Fruit fly (Drosophila melanogaster) whole organism, embryonic: ENCODE results near the gene CG10845.

ENCODE experiments used
- Adf1 ChIP-seq: fragments of 200-800 bp; sonication (Bioruptor generic); IDR thresholded peaks from 2 replicates; pipeline ENCODE4 v1.3.6; 2022; ENCODE audit warnings: missing biosample characterization, missing genetic modification characterization
- Asciz ChIP-seq: fragments of 200-800 bp; sonication (Bioruptor generic); optimal IDR thresholded peaks from 2 replicates; lab custom pipeline; 2017; ENCODE audit warnings: missing biosample characterization, mild to moderate bottlenecking, missing genetic modification characterization, missing genetic modification reagents
- Atf6 ChIP-seq: fragments of 200-800 bp; sonication (Bioruptor generic); IDR thresholded peaks from 2 replicates; pipeline ENCODE4 v1.3.6; 2022; ENCODE audit warnings: missing biosample characterization, missing genetic modification characterization
- Blimp-1 ChIP-seq: fragments of 200-800 bp; sonication (Bioruptor generic); optimal IDR thresholded peaks from 3 replicates; lab custom pipeline; 2018; ENCODE audit warnings: missing biosample characterization, missing genetic modification characterization, mild to moderate bottlenecking, moderate library complexity, missing genetic modification reagents
- CG1024 ChIP-seq: fragments of 200-800 bp; sonication (Bioruptor generic); IDR thresholded peaks from 2 replicates; pipeline ENCODE4 v1.3.6; 2022; ENCODE audit warnings: missing biosample characterization, missing genetic modification characterization
- CG11696 ChIP-seq: fragments of 200-800 bp; sonication (Bioruptor generic); IDR thresholded peaks from 2 replicates; pipeline ENCODE4 v1.3.6; 2022; ENCODE audit warnings: missing biosample characterization, missing genetic modification characterization
- CG12219 ChIP-seq: fragments of 200-800 bp; sonication (Bioruptor generic); optimal IDR thresholded peaks from 3 replicates; lab custom pipeline; 2018; ENCODE audit warnings: missing biosample characterization, mild to moderate bottlenecking, missing genetic modification characterization
- CG12391 ChIP-seq: fragments of 200-800 bp; sonication (Bioruptor generic); optimal IDR thresholded peaks from 3 replicates; lab custom pipeline; 2018; ENCODE audit warnings: missing biosample characterization, mild to moderate bottlenecking, missing genetic modification characterization, moderate library complexity
- CG12659 ChIP-seq: fragments of 200-800 bp; sonication (Bioruptor generic); optimal IDR thresholded peaks from 3 replicates; lab custom pipeline; 2017; ENCODE audit warnings: mild to moderate bottlenecking, missing biosample characterization, missing genetic modification reagents, missing genetic modification characterization
- CG12942 ChIP-seq: fragments of 200-800 bp; sonication (Bioruptor generic); optimal IDR thresholded peaks from 3 replicates; lab custom pipeline; 2016; ENCODE audit warnings: missing biosample characterization, missing genetic modification characterization
- CG13424 ChIP-seq: fragments of 200-800 bp; sonication (Bioruptor generic); optimal IDR thresholded peaks from 2 replicates; lab custom pipeline; 2019; ENCODE audit warnings: missing biosample characterization, mild to moderate bottlenecking, missing genetic modification characterization, moderate library complexity
- CG1602 ChIP-seq: fragments of 200-800 bp; sonication (Bioruptor generic); optimal IDR thresholded peaks from 3 replicates; lab custom pipeline; 2016; ENCODE audit warnings: missing biosample characterization, missing genetic modification characterization
- CG2202 ChIP-seq: fragments of 200-800 bp; sonication (Bioruptor generic); optimal IDR thresholded peaks from 2 replicates; lab custom pipeline; 2018; ENCODE audit warnings: missing biosample characterization, mild to moderate bottlenecking, missing genetic modification characterization
- CG2678 ChIP-seq: fragments of 200-800 bp; sonication (Bioruptor generic); optimal IDR thresholded peaks from 3 replicates; lab custom pipeline; 2019; ENCODE audit warnings: missing biosample characterization, mild to moderate bottlenecking, missing genetic modification characterization, moderate library complexity
- CG2712 ChIP-seq: fragments of 200-800 bp; optimal IDR thresholded peaks from 3 replicates; lab custom pipeline; 2019; ENCODE audit warnings: missing biosample characterization, mild to moderate bottlenecking, missing genetic modification characterization, moderate library complexity
- CG30020 ChIP-seq: fragments of 200-800 bp; optimal IDR thresholded peaks from 2 replicates; lab custom pipeline; 2019; ENCODE audit warnings: missing biosample characterization, mild to moderate bottlenecking, missing genetic modification characterization, moderate library complexity
- CG31365 ChIP-seq: fragments of 200-800 bp; sonication (Bioruptor generic); optimal IDR thresholded peaks from 2 replicates; lab custom pipeline; 2018; ENCODE audit warnings: missing biosample characterization, mild to moderate bottlenecking, missing genetic modification characterization
- CG31441 ChIP-seq: fragments of 200-800 bp; sonication (Bioruptor generic); IDR thresholded peaks from 2 replicates; pipeline ENCODE4 v1.3.6; 2022; ENCODE audit warnings: missing biosample characterization, missing genetic modification characterization
- CG32532 ChIP-seq: fragments of 200-800 bp; sonication (Bioruptor generic); IDR thresholded peaks from 2 replicates; pipeline ENCODE4 v1.3.6; 2022; ENCODE audit warnings: missing biosample characterization, missing genetic modification characterization
- CG32767 ChIP-seq: fragments of 200-800 bp; sonication (Bioruptor generic); IDR thresholded peaks from 2 replicates; pipeline ENCODE4 v1.3.6; 2022; ENCODE audit warnings: missing biosample characterization, missing genetic modification characterization
- CG7839 ChIP-seq: fragments of 200-800 bp; sonication (Bioruptor generic); optimal IDR thresholded peaks from 3 replicates; lab custom pipeline; 2018; ENCODE audit warnings: missing biosample characterization, mild to moderate bottlenecking, missing genetic modification characterization, moderate library complexity
- CG9215 ChIP-seq: fragments of 200-800 bp; sonication (Bioruptor generic); IDR thresholded peaks from 2 replicates; pipeline ENCODE4 v1.3.6; 2022; ENCODE audit warnings: missing biosample characterization, missing genetic modification characterization
- Deaf1 ChIP-seq: fragments of 200-800 bp; optimal IDR thresholded peaks from 3 replicates; lab custom pipeline; 2019; ENCODE audit warnings: missing biosample characterization, mild to moderate bottlenecking, missing genetic modification characterization, moderate library complexity
- Doc3 ChIP-seq: fragments of 200-800 bp; sonication (Bioruptor generic); IDR thresholded peaks from 3 replicates; pipeline ENCODE4 v1.3.6; 2022; ENCODE audit warnings: missing biosample characterization, missing genetic modification characterization; ENCODE audit not compliant: partially characterized antibody
- Dp ChIP-seq: fragments of 200-800 bp; sonication (Bioruptor generic); optimal IDR thresholded peaks from 2 replicates; lab custom pipeline; 2018; ENCODE audit warnings: missing biosample characterization, mild to moderate bottlenecking, missing genetic modification characterization, moderate library complexity
- H15 ChIP-seq: fragments of 200-800 bp; sonication (Bioruptor generic); IDR thresholded peaks from 3 replicates; pipeline ENCODE4 v1.3.6; 2022; ENCODE audit warnings: missing biosample characterization, missing genetic modification characterization
- HLHmδ ChIP-seq: fragments of 200-800 bp; sonication (Bioruptor generic); optimal IDR thresholded peaks from 2 replicates; lab custom pipeline; 2018; ENCODE audit warnings: missing biosample characterization, mild to moderate bottlenecking, missing genetic modification characterization, moderate library complexity
- Scr ChIP-seq: fragments of 200-800 bp; sonication (Bioruptor generic); IDR thresholded peaks from 2 replicates; pipeline ENCODE4 v1.3.6; 2022; ENCODE audit warnings: missing biosample characterization, missing genetic modification characterization; ENCODE audit not compliant: partially characterized antibody
- Side ChIP-seq: fragments of 200-800 bp; sonication (Bioruptor generic); optimal IDR thresholded peaks from 2 replicates; lab custom pipeline; 2016; ENCODE audit warnings: missing biosample characterization, missing genetic modification characterization
- Vsx1 ChIP-seq: fragments of 200-800 bp; sonication (Bioruptor generic); optimal IDR thresholded peaks from 2 replicates; lab custom pipeline; 2017; ENCODE audit warnings: missing biosample characterization, mild to moderate bottlenecking, missing genetic modification characterization, missing genetic modification reagents
- ara ChIP-seq: fragments of 200-800 bp; sonication (Bioruptor generic); IDR thresholded peaks from 2 replicates; pipeline ENCODE4 v1.3.6; 2022; ENCODE audit warnings: missing biosample characterization, missing genetic modification characterization
- caup ChIP-seq: fragments of 200-800 bp; sonication (Bioruptor generic); optimal IDR thresholded peaks from 3 replicates; lab custom pipeline; 2017; ENCODE audit warnings: missing biosample characterization, mild to moderate bottlenecking, missing genetic modification characterization, moderate library complexity; ENCODE audit not compliant: severe bottlenecking
- chif ChIP-seq, 2 experiments: fragments of 200-800 bp; sonication (Bioruptor generic); optimal IDR thresholded peaks; 3 replicates each; lab custom pipeline; 2016; ENCODE audit warnings: missing biosample characterization in 2 of 2, missing genetic modification characterization in 2 of 2
- crol ChIP-seq: fragments of 200-800 bp; sonication (Bioruptor generic); IDR thresholded peaks from 2 replicates; pipeline ENCODE4 v1.3.6; 2022; ENCODE audit warnings: missing biosample characterization, missing genetic modification characterization
- crp ChIP-seq, 2 experiments: fragments of 200-800 bp; sonication (Bioruptor generic); optimal IDR thresholded peaks; 2 replicates in 1 of 2; 3 replicates in 1 of 2; lab custom pipeline; 2017; ENCODE audit warnings: missing biosample characterization in 2 of 2, missing genetic modification characterization in 2 of 2, mild to moderate bottlenecking in 1 of 2, moderate library complexity in 1 of 2
- cwo ChIP-seq: fragments of 200-800 bp; sonication (Bioruptor generic); optimal IDR thresholded peaks from 3 replicates; lab custom pipeline; 2017; ENCODE audit warnings: missing biosample characterization, missing genetic modification characterization, mild to moderate bottlenecking, moderate library complexity, missing genetic modification reagents
- disco-r ChIP-seq: fragments of 200-800 bp; sonication (Bioruptor generic); optimal IDR thresholded peaks from 2 replicates; lab custom pipeline; 2016; ENCODE audit warnings: missing biosample characterization, missing genetic modification characterization
- dysf ChIP-seq: fragments of 200-800 bp; sonication (Bioruptor generic); IDR thresholded peaks from 3 replicates; pipeline ENCODE4 v1.3.6; 2022; ENCODE audit warnings: missing biosample characterization, missing genetic modification characterization
- ems ChIP-seq: fragments of 200-800 bp; sonication (Bioruptor generic); optimal IDR thresholded peaks from 3 replicates; lab custom pipeline; 2016; ENCODE audit warnings: missing biosample characterization, missing genetic modification characterization
- fd64A ChIP-seq: fragments of 200-800 bp; sonication (Bioruptor generic); optimal IDR thresholded peaks from 3 replicates; lab custom pipeline; 2018; ENCODE audit warnings: missing biosample characterization, mild to moderate bottlenecking, missing genetic modification characterization
- hkb ChIP-seq, 2 experiments: fragments of 200-800 bp in 1 of 2; fragments of >200 bp in 1 of 2; sonication (Bioruptor generic) in 1 of 2; IDR thresholded peaks in 1 of 2; optimal IDR thresholded peaks in 1 of 2; 2 replicates each; pipeline versions ENCODE4 v1.3.6 to Lab custom; 2017 to 2022; ENCODE audit warnings: missing biosample characterization in 1 of 2, missing genetic modification characterization in 1 of 2
- jumu ChIP-seq: fragments of 200-800 bp; sonication (Bioruptor generic); optimal IDR thresholded peaks from 3 replicates; lab custom pipeline; 2016; ENCODE audit warnings: missing biosample characterization, missing genetic modification characterization
- lmd ChIP-seq: fragments of 200-800 bp; sonication (Bioruptor generic); IDR thresholded peaks from 2 replicates; pipeline ENCODE4 v1.3.6; 2022; ENCODE audit warnings: missing biosample characterization, missing genetic modification characterization
- nom ChIP-seq: fragments of 200-800 bp; sonication (Bioruptor generic); optimal IDR thresholded peaks from 2 replicates; lab custom pipeline; 2017; ENCODE audit warnings: missing biosample characterization, missing genetic modification characterization, mild to moderate bottlenecking, moderate library complexity, missing genetic modification reagents
- otp ChIP-seq: fragments of 200-800 bp; sonication (Bioruptor generic); IDR thresholded peaks from 3 replicates; pipeline ENCODE4, ENCODE4 v1.3.6; 2022; ENCODE audit warnings: missing biosample characterization, missing genetic modification characterization
- peb ChIP-seq: fragments of 200-800 bp; sonication (Bioruptor generic); IDR thresholded peaks from 2 replicates; pipeline ENCODE4 v1.3.6; 2022; ENCODE audit warnings: missing biosample characterization, missing genetic modification characterization
- schlank ChIP-seq: fragments of 200-800 bp; sonication (Bioruptor generic); optimal IDR thresholded peaks from 2 replicates; lab custom pipeline; 2018; ENCODE audit warnings: missing biosample characterization, mild to moderate bottlenecking, missing genetic modification characterization
- sens-2 ChIP-seq: fragments of 200-800 bp; sonication (Bioruptor generic); IDR thresholded peaks from 2 replicates; pipeline ENCODE4 v1.3.6; 2022; ENCODE audit warnings: missing biosample characterization, missing genetic modification characterization
- vfl ChIP-seq: fragments of 200-800 bp; sonication (Bioruptor generic); optimal IDR thresholded peaks from 2 replicates; lab custom pipeline; 2016; ENCODE audit warnings: missing biosample characterization, missing genetic modification characterization

Gene CG10845

DNA sequence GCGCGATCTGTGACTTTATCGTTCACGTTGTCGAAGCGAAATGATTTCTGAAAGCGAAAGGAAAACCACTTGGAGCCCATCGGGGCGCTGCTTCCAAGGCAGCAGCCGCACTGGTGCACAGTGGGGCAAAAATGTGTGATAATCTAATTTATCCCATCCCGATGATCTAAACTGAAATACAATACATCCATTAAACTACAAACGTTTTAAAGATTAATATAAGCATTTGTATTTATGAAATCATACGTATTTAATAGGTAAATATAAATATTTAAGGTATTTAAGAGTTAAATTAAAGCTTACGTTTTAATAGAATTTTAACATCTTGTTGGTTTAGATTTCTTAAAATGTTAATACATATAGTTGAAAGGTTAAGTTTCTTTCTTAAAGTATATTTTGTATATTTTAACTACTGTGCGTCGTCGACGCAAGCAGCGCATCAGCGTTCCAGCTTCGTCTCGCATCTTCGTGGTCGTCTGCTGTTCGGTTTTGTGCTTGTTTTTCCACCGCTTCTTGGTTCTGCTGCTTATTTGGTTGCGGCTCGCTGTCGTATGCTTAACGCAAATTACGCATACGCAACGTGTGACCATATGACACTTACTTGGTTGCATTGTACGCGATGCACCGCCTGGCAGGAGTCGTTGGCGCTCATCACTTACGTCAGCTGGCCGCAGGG is 5.2 kb downstream of the CG10845 start, which contains the start of gene CG13643 (continued):
- TF ChIP-seq CG9215 (no peak), CG30020 (tag; lab: Kevin White, UChicago) (no peak), jumu (GFP tag; lab: Kevin White, UChicago) (no peak), ems (GFP tag; lab: Kevin White, UChicago) (no peak), Dp (GFP tag; lab: Kevin White, UChicago) (no peak), schlank (no peak), Side (no peak), Vsx1 (GFP tag; lab: Kevin White, UChicago) (no peak), cwo (peak; percentile 12), HLHmδ (GFP tag; lab: Kevin White, UChicago) (no peak), CG12942 (GFP tag; lab: Kevin White, UChicago) (no peak), CG12391 (tag; lab: Kevin White, UChicago) (peak; percentile 37), lmd (peak; percentile 15; the same call in 1 of the 2 replicates), CG32767 (no peak), caup (GFP tag; lab: Kevin White, UChicago) (no peak), CG12219 (GFP tag; lab: Kevin White, UChicago) (no peak), Asciz (GFP tag; lab: Kevin White, UChicago) (peak; percentile 11), Scr (no peak), CG32532 (GFP tag; lab: Robert Waterston, UW) (no peak), hkb (optimal IDR thresholded peaks at IDR 0.05; lab: Kevin White, UChicago) (no peak), hkb (GFP tag; IDR thresholded peaks at IDR 0.05; lab: Robert Waterston, UW) (0 out of 2 replicates have a peak, but pooled peaks have one; percentile 34), CG2678 (tag; lab: Kevin White, UChicago) (no peak), crp (GFP tag; optimal IDR thresholded peaks at IDR 0.05; lab: Kevin White, UChicago) (no peak), Adf1 (peak; percentile 34; the same call in 1 of the 2 replicates), CG2712 (tag; lab: Kevin White, UChicago) (no peak), otp (GFP tag; lab: Robert Waterston, UW) (no peak), fd64A (GFP tag; lab: Kevin White, UChicago) (no peak), vfl (no peak), disco-r (GFP tag; lab: Kevin White, UChicago) (no peak), CG11696 (GFP tag; lab: Robert Waterston, UW) (no peak), CG7839 (tag; lab: Kevin White, UChicago) (peak; percentile 3), peb (GFP tag; lab: Robert Waterston, UW) (no peak), crol (GFP tag; lab: Robert Waterston, UW) (no peak), CG13424 (tag; lab: Kevin White, UChicago) (peak; percentile 64), CG2202 (tag; lab: Kevin White, UChicago) (no peak), Atf6 (no peak), Blimp-1 (peak; percentile 64), CG31441 (GFP tag; lab: Robert Waterston, UW) (peak; percentile 55; the same call in 1 of the 2 replicates), ara (GFP tag; lab: Robert Waterston, UW) (no peak), nom (GFP tag; lab: Kevin White, UChicago) (no peak), CG1024 (GFP tag; lab: Robert Waterston, UW) (no peak), H15 (no peak), CG12659 (GFP tag; lab: Kevin White, UChicago) (peak; percentile 24), chif (GFP tag; optimal IDR thresholded peaks at IDR 0.05; lab: Kevin White, UChicago) (no peak), CG1602 (GFP tag; lab: Kevin White, UChicago) (no peak), CG31365 (no peak), Doc3 (GFP tag; lab: Robert Waterston, UW) (no peak), dysf (GFP tag; lab: Robert Waterston, UW) (peak; percentile 60; the same call in 2 of the 3 replicates), Deaf1 (tag; lab: Kevin White, UChicago) (peak; percentile 76), sens-2 (no peak)
